Worm (Caenorhabditis elegans) whole organism, late embryonic: ENCODE results near the gene cuc-1.

ENCODE experiments used
- C38D4.7 ChIP-seq: fragments of 200-800 bp; sonication (Bioruptor generic); optimal IDR thresholded peaks from 2 replicates; lab custom pipeline; 2018; ENCODE audit warnings: mild to moderate bottlenecking, missing genetic modification characterization, moderate library complexity, missing compliant biosample characterization
- F13H6.1 ChIP-seq: sonication (generic microtip); optimal IDR thresholded peaks from 2 replicates; lab custom pipeline; 2016; ENCODE audit warnings: missing genetic modification characterization, missing compliant biosample characterization
- K02D7.2 ChIP-seq: sonication (generic microtip); optimal IDR thresholded peaks from 2 replicates; lab custom pipeline; 2017; ENCODE audit warnings: mild to moderate bottlenecking, missing genetic modification characterization, missing compliant biosample characterization
- T23F11.4 ChIP-seq: fragments of 200-800 bp; sonication (Bioruptor generic); optimal IDR thresholded peaks from 2 replicates; lab custom pipeline; 2018; ENCODE audit warnings: mild to moderate bottlenecking, missing genetic modification characterization, missing compliant biosample characterization
- Y22D7AL.16 ChIP-seq: sonication (generic microtip); optimal IDR thresholded peaks from 2 replicates; lab custom pipeline; 2016; ENCODE audit warnings: missing genetic modification characterization, missing compliant biosample characterization
- ama-1 ChIP-seq: fragments of 150-350 bp; optimal IDR thresholded peaks from 2 replicates; lab custom pipeline; 2014
- ceh-18 ChIP-seq: sonication (generic microtip); optimal IDR thresholded peaks from 2 replicates; lab custom pipeline; 2016; ENCODE audit warnings: missing genetic modification characterization, missing compliant biosample characterization
- ceh-19 ChIP-seq: fragments of 200-800 bp; sonication (Bioruptor generic); optimal IDR thresholded peaks from 2 replicates; lab custom pipeline; 2018; ENCODE audit warnings: mild to moderate bottlenecking, missing genetic modification characterization, missing compliant biosample characterization
- ceh-24 ChIP-seq: sonication (generic microtip); optimal IDR thresholded peaks from 2 replicates; lab custom pipeline; 2016; ENCODE audit warnings: mild to moderate bottlenecking, missing genetic modification characterization, missing compliant biosample characterization
- ceh-31 ChIP-seq: sonication (generic microtip); optimal IDR thresholded peaks from 2 replicates; lab custom pipeline; 2016; ENCODE audit warnings: missing genetic modification characterization, missing compliant biosample characterization
- ceh-6 ChIP-seq: fragments of 200-800 bp; sonication (Bioruptor generic); optimal IDR thresholded peaks from 2 replicates; lab custom pipeline; 2018; ENCODE audit warnings: mild to moderate bottlenecking, missing genetic modification characterization, missing compliant biosample characterization
- che-1 ChIP-seq: sonication (generic microtip); optimal IDR thresholded peaks from 2 replicates; lab custom pipeline; 2016; ENCODE audit warnings: mild to moderate bottlenecking, missing genetic modification characterization, missing compliant biosample characterization
- dmd-4 ChIP-seq: sonication (generic microtip); optimal IDR thresholded peaks from 2 replicates; lab custom pipeline; 2016; ENCODE audit warnings: borderline replicate concordance, missing genetic modification characterization, missing compliant biosample characterization
- dve-1 ChIP-seq: sonication (generic microtip); optimal IDR thresholded peaks from 2 replicates; lab custom pipeline; 2017; ENCODE audit warnings: antibody characterized with exemption, mild to moderate bottlenecking, missing genetic modification characterization, missing compliant biosample characterization
- elt-2 ChIP-seq: sonication (generic microtip); optimal IDR thresholded peaks from 2 replicates; lab custom pipeline; 2016; ENCODE audit warnings: missing genetic modification reagents, missing genetic modification characterization, missing compliant biosample characterization
- elt-4 ChIP-seq: sonication (generic microtip); optimal IDR thresholded peaks from 2 replicates; lab custom pipeline; 2016; ENCODE audit warnings: missing genetic modification characterization, missing compliant biosample characterization
- fax-1 ChIP-seq: sonication (generic microtip); optimal IDR thresholded peaks from 2 replicates; lab custom pipeline; 2016; ENCODE audit warnings: missing genotype, missing genetic modification characterization, missing compliant biosample characterization
- fkh-10 ChIP-seq: fragments of 150-350 bp; optimal IDR thresholded peaks from 2 replicates; lab custom pipeline; 2014; ENCODE audit warnings: missing biosample characterization, missing genetic modification reagents, missing genetic modification characterization
- fkh-6 ChIP-seq: sonication (generic microtip); optimal IDR thresholded peaks from 2 replicates; lab custom pipeline; 2016; ENCODE audit warnings: missing genetic modification characterization, missing compliant biosample characterization
- gmeb-2 ChIP-seq: sonication (generic microtip); optimal IDR thresholded peaks from 2 replicates; lab custom pipeline; 2016; ENCODE audit warnings: missing genetic modification characterization, inconsistent platforms, missing compliant biosample characterization
- hlh-13 ChIP-seq: fragments of 200-800 bp; sonication (Bioruptor generic); optimal IDR thresholded peaks from 2 replicates; lab custom pipeline; 2018; ENCODE audit warnings: mild to moderate bottlenecking, missing genetic modification characterization, missing compliant biosample characterization
- hlh-15 ChIP-seq: sonication (generic microtip); optimal IDR thresholded peaks from 2 replicates; lab custom pipeline; 2016; ENCODE audit warnings: missing genetic modification characterization, missing compliant biosample characterization
- hlh-8 ChIP-seq: sonication (generic microtip); optimal IDR thresholded peaks from 2 replicates; lab custom pipeline; 2016; ENCODE audit warnings: missing genotype, missing genetic modification characterization, missing compliant biosample characterization
- lim-6 ChIP-seq: sonication (generic microtip); optimal IDR thresholded peaks from 2 replicates; lab custom pipeline; 2016; ENCODE audit warnings: missing genetic modification characterization, missing compliant biosample characterization
- lin-11 ChIP-seq: fragments of 200-800 bp; sonication (Bioruptor generic); optimal IDR thresholded peaks from 2 replicates; lab custom pipeline; 2018; ENCODE audit warnings: mild to moderate bottlenecking, missing genetic modification characterization, missing compliant biosample characterization
- mec-3 ChIP-seq: sonication (generic microtip); optimal IDR thresholded peaks from 2 replicates; lab custom pipeline; 2016; ENCODE audit warnings: borderline replicate concordance, missing genetic modification characterization, missing compliant biosample characterization
- nhr-232 ChIP-seq: sonication (generic microtip); optimal IDR thresholded peaks from 2 replicates; lab custom pipeline; 2016; ENCODE audit warnings: missing genetic modification characterization, missing compliant biosample characterization
- pag-3 ChIP-seq: sonication (generic microtip); optimal IDR thresholded peaks from 2 replicates; lab custom pipeline; 2016; ENCODE audit warnings: missing compliant biosample characterization, missing genetic modification characterization, borderline replicate concordance
- pax-1 ChIP-seq: fragments of 150-350 bp; optimal IDR thresholded peaks from 2 replicates; lab custom pipeline; 2014; ENCODE audit warnings: missing biosample characterization, missing genetic modification characterization
- pha-2 ChIP-seq: sonication (generic microtip); optimal IDR thresholded peaks from 2 replicates; lab custom pipeline; 2017; ENCODE audit warnings: mild to moderate bottlenecking, missing genetic modification characterization, missing compliant biosample characterization
- pqm-1 ChIP-seq: sonication (generic microtip); optimal IDR thresholded peaks from 2 replicates; lab custom pipeline; 2016; ENCODE audit warnings: missing genetic modification characterization, missing compliant biosample characterization
- pros-1 ChIP-seq: fragments of 150-350 bp; optimal IDR thresholded peaks from 2 replicates; lab custom pipeline; 2014; ENCODE audit warnings: missing biosample characterization, missing genetic modification reagents, missing genetic modification characterization
- ref-2 ChIP-seq: sonication (generic microtip); optimal IDR thresholded peaks from 2 replicates; lab custom pipeline; 2016; ENCODE audit warnings: missing genetic modification characterization, missing compliant biosample characterization
- rnt-1 ChIP-seq: sonication (generic microtip); optimal IDR thresholded peaks from 2 replicates; lab custom pipeline; 2016; ENCODE audit warnings: missing genetic modification characterization, missing compliant biosample characterization
- tbx-2 ChIP-seq: sonication (generic microtip); optimal IDR thresholded peaks from 2 replicates; lab custom pipeline; 2016; ENCODE audit warnings: missing genetic modification characterization, missing compliant biosample characterization
- tbx-7 ChIP-seq: sonication (generic microtip); optimal IDR thresholded peaks from 2 replicates; lab custom pipeline; 2016; ENCODE audit warnings: missing genotype, missing genetic modification characterization, missing compliant biosample characterization
- ttx-3 ChIP-seq: sonication (generic microtip); optimal IDR thresholded peaks from 2 replicates; lab custom pipeline; 2016; ENCODE audit warnings: missing genetic modification reagents, missing genetic modification characterization, missing compliant biosample characterization
- unc-55 ChIP-seq: sonication (generic microtip); optimal IDR thresholded peaks from 2 replicates; lab custom pipeline; 2017; ENCODE audit warnings: missing biosample characterization, missing genetic modification reagents, missing genetic modification characterization
- zip-5 ChIP-seq: sonication (generic microtip); optimal IDR thresholded peaks from 2 replicates; lab custom pipeline; 2016; ENCODE audit warnings: missing genetic modification characterization, missing compliant biosample characterization

cuc-1 gene

DNA sequence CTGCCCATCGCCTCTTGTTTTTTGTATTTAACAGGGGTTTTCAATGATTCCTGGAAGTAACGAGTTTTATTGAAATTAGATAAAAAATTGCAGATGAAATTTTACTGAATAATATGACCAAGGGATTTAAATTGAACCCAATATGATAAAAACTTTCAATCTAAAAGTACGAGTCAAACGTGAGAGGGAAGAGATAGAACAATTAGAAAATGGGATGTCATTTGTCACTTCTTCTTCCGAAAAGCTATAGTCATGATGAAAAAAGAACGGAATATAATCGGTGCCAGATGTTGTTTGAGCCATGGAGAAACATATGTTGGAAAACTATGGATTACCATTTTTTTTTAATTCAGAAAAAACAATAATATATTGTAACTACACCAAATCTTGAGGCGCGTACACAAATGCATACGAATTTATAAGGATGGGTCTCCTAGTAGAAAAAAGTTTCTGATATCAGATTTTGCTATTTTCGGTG, 18.1 kb upstream of the cuc-1 start, which contains the start of gene sup-18:
sup-18 (minus strand) TSS at position 51 of the 478 bp plus-strand sequence.
- no peak for TF ChIP-seq C38D4.7 (GFP tag; lab: Kevin White, UChicago)
- TF ChIP-seq dve-1, result no peak
- no peak for TF ChIP-seq dmd-4
- no peak for TF ChIP-seq pqm-1 (tag; lab: Kevin White, UChicago)
- TF ChIP-seq che-1 (tag; lab: Kevin White, UChicago), result no peak
- TF ChIP-seq ttx-3 (tag; lab: Kevin White, UChicago), result no peak
- TF ChIP-seq tbx-7, result no peak
- TF ChIP-seq gmeb-2 (tag; lab: Kevin White, UChicago), result no peak
- no peak for TF ChIP-seq ceh-6
- TF ChIP-seq F13H6.1, result no peak
- TF ChIP-seq ceh-31 (tag; lab: Kevin White, UChicago), result no peak
- TF ChIP-seq pag-3 (tag; lab: Kevin White, UChicago), result no peak

DNA sequence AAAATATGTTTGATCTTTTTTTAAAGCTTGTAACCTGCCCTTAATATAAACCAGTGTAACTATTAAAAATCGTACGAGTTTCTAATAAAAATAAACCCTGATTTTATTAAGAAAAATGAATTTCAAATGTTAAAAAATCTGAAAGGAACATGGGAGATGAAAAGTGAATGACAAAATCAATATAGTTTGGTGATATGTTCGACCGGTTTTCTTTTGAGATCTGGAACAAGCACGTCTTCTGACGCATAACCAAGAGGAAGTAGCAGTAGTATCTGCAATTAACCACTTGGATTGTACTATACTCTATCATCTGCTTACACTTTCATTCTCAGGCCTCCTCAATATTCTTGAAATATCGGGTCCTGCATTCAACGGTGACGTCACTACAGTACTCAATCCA, 16.3 kb upstream of the cuc-1 start:
- TF ChIP-seq Y22D7AL.16 (no peak), ceh-24 (tag; lab: Kevin White, UChicago) (no peak), F13H6.1 (no peak), fkh-6 (tag; lab: Kevin White, UChicago) (no peak), ttx-3 (tag; lab: Kevin White, UChicago) (no peak), mec-3 (tag; lab: Kevin White, UChicago) (no peak), K02D7.2 (tag; lab: Kevin White, UChicago) (no peak), hlh-8 (tag; lab: Kevin White, UChicago) (no peak), pros-1 (tag; lab: Kevin White, UChicago) (no peak), T23F11.4 (GFP tag; lab: Kevin White, UChicago) (no peak), ref-2 (tag; lab: Kevin White, UChicago) (no peak), fkh-10 (GFP tag; lab: Kevin White, UChicago) (no peak), tbx-2 (tag; lab: Kevin White, UChicago) (no peak), elt-2 (no peak), rnt-1 (tag; lab: Kevin White, UChicago) (no peak), ceh-6 (no peak), fax-1 (tag; lab: Kevin White, UChicago) (no peak)

DNA sequence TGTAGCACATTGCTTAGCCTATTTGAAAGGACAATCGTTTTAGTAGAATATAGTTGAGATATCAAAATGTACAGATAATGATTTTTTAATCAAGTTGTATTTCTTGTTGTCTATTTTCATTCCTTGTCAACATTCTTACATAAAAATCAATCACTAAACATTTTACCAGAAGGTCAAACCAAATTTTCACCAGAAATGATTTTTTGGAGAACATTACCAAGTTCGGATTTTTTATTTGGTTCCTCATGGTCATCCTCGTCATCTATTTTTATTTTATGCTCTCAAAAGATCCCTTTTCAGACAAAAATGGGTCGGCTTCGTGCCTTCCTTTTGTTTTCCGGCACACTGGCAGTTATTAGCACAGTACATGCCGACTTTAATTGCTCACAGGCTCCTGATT, 12.7 kb upstream of the cuc-1 start, which contains the start of gene tyr-1:
tyr-1 (plus strand) TSS at position 301 of the 400 bp plus-strand sequence.
- TF ChIP-seq ceh-6, result no peak
- no peak for TF ChIP-seq hlh-13 (GFP tag; lab: Kevin White, UChicago)
- TF ChIP-seq hlh-15 (tag; lab: Kevin White, UChicago), result no peak

DNA sequence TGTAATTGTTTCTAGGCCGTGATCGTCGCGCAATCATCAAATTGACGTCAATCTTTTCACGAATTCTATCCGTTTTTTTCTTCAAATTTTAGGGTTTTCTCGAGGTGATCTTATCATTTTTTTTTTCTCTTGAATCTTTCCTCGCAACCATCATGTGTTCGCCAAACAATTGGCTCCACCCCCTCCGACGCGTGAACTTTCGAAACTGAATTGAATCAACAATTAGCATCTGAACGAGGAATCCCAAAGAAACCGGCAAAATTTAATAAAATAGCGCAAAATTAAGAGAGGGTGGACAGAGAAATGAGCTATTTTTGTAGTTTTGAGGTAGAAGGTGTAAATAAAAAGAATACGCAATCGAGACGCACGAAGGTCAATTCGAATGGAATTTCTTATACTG, 12.0 kb upstream of the cuc-1 start:
- TF ChIP-seq zip-5 (tag; lab: Kevin White, UChicago) (no peak), C38D4.7 (GFP tag; lab: Kevin White, UChicago) (no peak)

DNA sequence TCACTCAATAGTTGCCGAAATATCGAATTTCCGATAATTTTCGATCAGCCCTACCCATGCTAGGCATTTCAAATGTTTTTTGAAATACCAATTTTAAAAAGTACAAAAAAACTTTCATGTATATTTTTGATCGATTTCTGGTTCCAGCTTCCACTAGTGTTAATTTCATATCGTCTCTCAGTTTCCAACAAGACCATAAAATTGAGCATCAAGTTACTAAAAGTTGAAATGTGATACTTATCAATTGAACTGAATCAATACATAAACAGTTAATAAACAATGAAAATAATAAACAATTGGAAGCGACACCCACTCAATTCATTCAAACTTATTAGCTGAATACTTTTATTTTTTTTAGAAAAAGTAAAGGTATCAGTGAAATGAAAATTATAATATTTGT, 5.4 kb upstream of the cuc-1 start, which contains the start of gene cup-4:
cup-4 (plus strand) TSS at position 301 of the 400 bp plus-strand sequence.
- TF ChIP-seq pqm-1 (tag; lab: Kevin White, UChicago) (no peak), nhr-232 (tag; lab: Kevin White, UChicago) (no peak), unc-55 (GFP tag; lab: Kevin White, UChicago) (no peak), elt-4 (tag; lab: Kevin White, UChicago) (no peak), lim-6 (tag; lab: Kevin White, UChicago) (no peak), ceh-18 (tag; lab: Kevin White, UChicago) (no peak), Y22D7AL.16 (no peak), lin-11 (no peak), pax-1 (no peak), ceh-19 (GFP tag; lab: Kevin White, UChicago) (no peak), pha-2 (no peak), ama-1 (no peak)
